Fruit fly (Drosophila melanogaster): Measurements from ENCODE around the gene Uch.
A peak's percentile ranks its signal among the peaks of the same experiment; 100 is the strongest.

Gene Uch

dm6 chr2L:2175090-2175830 lies 38.8 kb downstream of the Uch start (continued):
- no peak for TF ChIP-seq CG7928 (GFP tag; optimal IDR thresholded peaks at IDR 0.05)
- TF ChIP-seq CG1832 (GFP tag; optimal IDR thresholded peaks at IDR 0.05), result peak; percentile 74
- 0 out of 2 replicates have a peak, but pooled peaks have one; percentile 4 for TF ChIP-seq Rfx (GFP tag; IDR thresholded peaks at IDR 0.05)
- TF ChIP-seq kni (GFP tag; optimal IDR thresholded peaks at IDR 0.05), result peak; percentile 61
- TF ChIP-seq Eip74EF (GFP tag; optimal IDR thresholded peaks at IDR 0.05), result peak in 1 of 2 experiments; percentile 94
- TF ChIP-seq corto (GFP tag; optimal IDR thresholded peaks at IDR 0.05), result no peak
- TF ChIP-seq CG2678 (tag; optimal IDR thresholded peaks at IDR 0.05), result no peak
- peak; percentile 91 for TF ChIP-seq cg (GFP tag; optimal IDR thresholded peaks at IDR 0.05)
- no peak for TF ChIP-seq vnd (GFP tag; IDR thresholded peaks at IDR 0.05; ENCODE audit: partially characterized antibody)
- TF ChIP-seq sens (GFP tag), result peak; percentile 83
- peak; percentile 21 for TF ChIP-seq chn (GFP tag; optimal IDR thresholded peaks at IDR 0.05)
- peak; percentile 2 for TF ChIP-seq gem (tag; optimal IDR thresholded peaks at IDR 0.05)
- peak; percentile 80; the same call in 3 of the 4 replicates for TF ChIP-seq chinmo (GFP tag; IDR thresholded peaks at IDR 0.05; ENCODE audit: partially characterized antibody)
- peak; percentile 74 for TF ChIP-seq CG9437 (GFP tag; optimal IDR thresholded peaks at IDR 0.05)
- peak; percentile 74; the same call in 1 of the 3 replicates for TF ChIP-seq CG2199 (GFP tag; IDR thresholded peaks at IDR 0.05)
- peak; percentile 22; the same call in 1 of the 3 replicates for TF ChIP-seq Aef1 (GFP tag; IDR thresholded peaks at IDR 0.05)
- TF ChIP-seq Hsf (GFP tag; optimal IDR thresholded peaks at IDR 0.05), result no peak
- TF ChIP-seq CG2120 (GFP tag; optimal IDR thresholded peaks at IDR 0.05), result peak; percentile 29
- peak; percentile 49 for TF ChIP-seq nom (GFP tag; optimal IDR thresholded peaks at IDR 0.05)
- TF ChIP-seq crol (GFP tag; IDR thresholded peaks at IDR 0.05), result peak; percentile 84
- TF ChIP-seq usp (GFP tag; optimal IDR thresholded peaks at IDR 0.05), result no peak
- TF ChIP-seq bbx (GFP tag; IDR thresholded peaks at IDR 0.05; ENCODE audit: partially characterized antibody), result 0 out of 2 replicates have a peak, but pooled peaks have one; percentile 28
- TF ChIP-seq CG8478 (optimal IDR thresholded peaks at IDR 0.05), result peak; percentile 78
- peak; percentile 85 for TF ChIP-seq CG3163 (GFP tag; optimal IDR thresholded peaks at IDR 0.05)
- TF ChIP-seq Trl (optimal IDR thresholded peaks at IDR 0.05), result peak; percentile 77 to 85
- TF ChIP-seq Trl (GFP tag; optimal IDR thresholded peaks at IDR 0.05), result no peak
- TF ChIP-seq nau (GFP tag; optimal IDR thresholded peaks at IDR 0.05), result no peak
- peak; percentile 86 for TF ChIP-seq sd (tag; optimal IDR thresholded peaks at IDR 0.05)
- 0 out of 3 replicates have a peak, but pooled peaks have one; percentile 8 for TF ChIP-seq row (GFP tag; IDR thresholded peaks at IDR 0.05)
- peak; percentile 30; the same call in 1 of the 2 replicates for TF ChIP-seq Adf1 (GFP tag; IDR thresholded peaks at IDR 0.05)
- TF ChIP-seq CG11247 (GFP tag; IDR thresholded peaks at IDR 0.05), result no peak

- TF ChIP-seq dmrt11E (tag; optimal IDR thresholded peaks at IDR 0.05), result no peak
- TF ChIP-seq CG12659 (GFP tag; optimal IDR thresholded peaks at IDR 0.05), result no peak
- no peak for TF ChIP-seq ab (GFP tag; optimal IDR thresholded peaks at IDR 0.05)
- no peak for TF ChIP-seq Poxn (GFP tag; IDR thresholded peaks at IDR 0.05)
- peak; percentile 49 for TF ChIP-seq CG1832 (GFP tag; optimal IDR thresholded peaks at IDR 0.05)
- TF ChIP-seq ERR (GFP tag; optimal IDR thresholded peaks at IDR 0.05), result no peak
- no peak for TF ChIP-seq bigmax (GFP tag; optimal IDR thresholded peaks at IDR 0.05)
- TF ChIP-seq cg (GFP tag; optimal IDR thresholded peaks at IDR 0.05), result peak; percentile 7
- no peak for TF ChIP-seq Spps (tag; optimal IDR thresholded peaks at IDR 0.05)
- TF ChIP-seq CG15269 (tag; optimal IDR thresholded peaks at IDR 0.05), result peak; percentile 69
- no peak for TF ChIP-seq CG15696 (tag; optimal IDR thresholded peaks at IDR 0.05)
- no peak for TF ChIP-seq CG5245 (GFP tag; optimal IDR thresholded peaks at IDR 0.05)
- TF ChIP-seq CG7786 (GFP tag; optimal IDR thresholded peaks at IDR 0.05), result no peak
- no peak for TF ChIP-seq CG6813 (GFP tag; optimal IDR thresholded peaks at IDR 0.05)
- no peak for TF ChIP-seq CG2889 (GFP tag; IDR thresholded peaks at IDR 0.05)
- TF ChIP-seq MESR4 (GFP tag; optimal IDR thresholded peaks at IDR 0.05), result no peak
- TF ChIP-seq CG2199 (GFP tag; IDR thresholded peaks at IDR 0.05), result 0 out of 3 replicates have a peak, but pooled peaks have one; percentile 19
- peak; percentile 18 for TF ChIP-seq CG13894 (tag; optimal IDR thresholded peaks at IDR 0.05)
- no peak for TF ChIP-seq CG1602 (GFP tag; optimal IDR thresholded peaks at IDR 0.05)
- no peak for TF ChIP-seq odd (GFP tag; optimal IDR thresholded peaks at IDR 0.05)
- no peak for TF ChIP-seq CG4820 (GFP tag; optimal IDR thresholded peaks at IDR 0.05)
- no peak for TF ChIP-seq CG12104 (GFP tag; optimal IDR thresholded peaks at IDR 0.05)
Observed at dm6 chr2L:2173604-2174003, 40.4 kb downstream of the Uch start.
